Worm (Caenorhabditis elegans) whole organism, early embryonic: Measurements from ENCODE around the gene C50C3.19.

ENCODE experiments used
- B0310.2 ChIP-seq: sonication (generic microtip); optimal IDR thresholded peaks from 2 replicates; lab custom pipeline; 2016; ENCODE audit warnings: mild to moderate bottlenecking, missing genetic modification characterization, missing compliant biosample characterization
- F13C5.2 ChIP-seq: sonication (generic microtip); optimal IDR thresholded peaks from 2 replicates; lab custom pipeline; 2017; ENCODE audit warnings: mild to moderate bottlenecking, missing genetic modification characterization, inconsistent platforms, missing compliant biosample characterization
- aly-1 ChIP-seq: sonication (generic microtip); optimal IDR thresholded peaks from 2 replicates; lab custom pipeline; 2016; ENCODE audit warnings: missing genetic modification characterization, missing compliant biosample characterization
- ama-1 ChIP-seq: fragments of 150-350 bp; optimal IDR thresholded peaks from 2 replicates; lab custom pipeline; 2014
- ceh-13 ChIP-seq: fragments of 200-800 bp; sonication (Bioruptor generic); optimal IDR thresholded peaks from 2 replicates; lab custom pipeline; 2018; ENCODE audit warnings: mild to moderate bottlenecking, missing genetic modification characterization, missing compliant biosample characterization
- ceh-36 ChIP-seq: sonication (generic microtip); optimal IDR thresholded peaks from 2 replicates; lab custom pipeline; 2016; ENCODE audit warnings: missing genetic modification characterization, inconsistent platforms, missing compliant biosample characterization
- ets-7 ChIP-seq: sonication (generic microtip); optimal IDR thresholded peaks from 2 replicates; lab custom pipeline; 2016; ENCODE audit warnings: missing genotype, missing genetic modification characterization, missing compliant biosample characterization
- flt-1 ChIP-seq: fragments of 200-800 bp; sonication (Bioruptor generic); IDR thresholded peaks from 2 replicates; pipeline ENCODE4 v1.3.6; 2022; ENCODE audit warnings: missing genetic modification characterization, missing compliant biosample characterization
- hmbx-1 ChIP-seq: sonication (generic microtip); optimal IDR thresholded peaks from 2 replicates; lab custom pipeline; 2016; ENCODE audit warnings: mild to moderate bottlenecking, missing genetic modification characterization, missing compliant biosample characterization
- hmg-4 ChIP-seq: fragments of 200-800 bp; sonication (Bioruptor generic); optimal IDR thresholded peaks from 2 replicates; lab custom pipeline; 2018; ENCODE audit warnings: mild to moderate bottlenecking, missing genetic modification characterization, missing compliant biosample characterization
- hnd-1 ChIP-seq: sonication (generic microtip); optimal IDR thresholded peaks from 2 replicates; lab custom pipeline; 2016; ENCODE audit warnings: missing genetic modification characterization, missing compliant biosample characterization
- pes-1 ChIP-seq: fragments of 200-800 bp; sonication (Bioruptor generic); IDR thresholded peaks from 2 replicates; pipeline ENCODE4 v1.3.6; 2022; ENCODE audit warnings: missing genetic modification reagents, missing genetic modification characterization, missing compliant biosample characterization
- scrt-1 ChIP-seq: fragments of 200-800 bp; sonication (Bioruptor generic); IDR thresholded peaks from 2 replicates; pipeline ENCODE4 v1.3.6; 2022; ENCODE audit warnings: missing genetic modification characterization, missing compliant biosample characterization
- sea-1 ChIP-seq: fragments of 200-800 bp; sonication (Bioruptor generic); conservative IDR thresholded peaks from 2 replicates; pipeline ENCODE4 v1.3.6; 2022; ENCODE audit warnings: missing genetic modification characterization, missing compliant biosample characterization
- tbx-11 ChIP-seq: fragments of 200-800 bp; sonication (Bioruptor generic); IDR thresholded peaks from 2 replicates; pipeline ENCODE4 v1.3.6; 2022; ENCODE audit warnings: missing genetic modification characterization, missing compliant biosample characterization
- tbx-37 ChIP-seq: fragments of 200-800 bp; sonication (Bioruptor generic); conservative IDR thresholded peaks from 2 replicates; pipeline ENCODE4 v1.3.6; 2022; ENCODE audit warnings: missing genetic modification reagents, missing genetic modification characterization, missing compliant biosample characterization
- tra-4 ChIP-seq: sonication (generic microtip); optimal IDR thresholded peaks from 2 replicates; lab custom pipeline; 2017; ENCODE audit warnings: missing genetic modification characterization, missing compliant biosample characterization

C50C3.19 gene

ce11 chrIII:8190505-8190904 is at the start of gene C50C3.19:
Gene C50C3.19 (plus strand): TSS chrIII:8190805.
- TF ChIP-seq tra-4 (tag; lab: Kevin White, UChicago) (no peak), tbx-37 (no peak), scrt-1 (no peak), flt-1 (GFP tag; lab: Robert Waterston, UW) (no peak), aly-1 (tag; lab: Kevin White, UChicago) (no peak)

DNA sequence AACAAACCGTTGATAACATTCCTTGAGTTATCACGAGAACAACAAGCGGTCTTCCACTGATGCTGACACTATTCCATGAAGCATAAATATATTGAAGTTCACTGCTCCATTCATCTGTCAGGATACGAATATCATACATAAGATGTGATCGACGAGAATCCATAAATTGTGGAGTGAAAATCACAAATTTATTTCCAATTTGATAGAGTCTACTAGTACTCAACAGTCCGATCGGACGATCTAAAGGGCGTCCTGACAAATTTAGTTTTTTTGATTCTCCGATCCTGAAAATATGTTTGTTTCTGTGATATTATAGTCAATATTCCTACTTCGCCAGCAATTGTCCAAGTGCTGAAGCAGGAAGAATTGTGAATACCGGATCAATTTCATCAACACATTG is 48.4 kb upstream of the C50C3.19 start:
- no peak for TF ChIP-seq ceh-13 (GFP tag; lab: Kevin White, UChicago)
- TF ChIP-seq tra-4 (tag; lab: Kevin White, UChicago) = no peak
- TF ChIP-seq hmbx-1 (tag; lab: Kevin White, UChicago) = no peak
- no peak for TF ChIP-seq tbx-11 (GFP tag; lab: Robert Waterston, UW)
- TF ChIP-seq hnd-1 (tag; lab: Kevin White, UChicago) = no peak
- TF ChIP-seq B0310.2 (tag; lab: Kevin White, UChicago) = no peak
- no peak for TF ChIP-seq ama-1 (lab: Kevin White, UChicago)
- no peak for TF ChIP-seq hmg-4 (GFP tag; lab: Kevin White, UChicago)
- TF ChIP-seq pes-1 (GFP tag; lab: Robert Waterston, UW) = no peak
- no peak for TF ChIP-seq flt-1 (GFP tag; lab: Robert Waterston, UW)
- no peak for TF ChIP-seq sea-1
- TF ChIP-seq tbx-37 = no peak

ce11 chrIII:8144574-8145065 is 46.0 kb upstream of the C50C3.19 start, which contains the start of the genes C14B9.8 and mrpl-18:
Gene C14B9.8 (minus strand): TSS chrIII:8144629.
Gene mrpl-18 (plus strand): TSS chrIII:8145015.
- TF ChIP-seq ceh-13 (GFP tag; lab: Kevin White, UChicago) (no peak), aly-1 (tag; lab: Kevin White, UChicago) (no peak), hmg-4 (GFP tag; lab: Kevin White, UChicago) (no peak), B0310.2 (tag; lab: Kevin White, UChicago) (no peak), F13C5.2 (tag; lab: Kevin White, UChicago) (no peak), ets-7 (tag; lab: Kevin White, UChicago) (peak; percentile 38), sea-1 (no peak), hmbx-1 (tag; lab: Kevin White, UChicago) (no peak), ama-1 (lab: Kevin White, UChicago) (no peak), pes-1 (GFP tag; lab: Robert Waterston, UW) (no peak; the same call in 1 of the 2 replicates), ceh-36 (no peak), scrt-1 (no peak), tbx-37 (peak; percentile 74)

- no peak for TF ChIP-seq flt-1 (GFP tag; lab: Robert Waterston, UW)
- TF ChIP-seq ceh-36 = no peak
- TF ChIP-seq ama-1 (lab: Kevin White, UChicago) = no peak
- TF ChIP-seq F13C5.2 (tag; lab: Kevin White, UChicago) = no peak
These were observed 44.6 kb upstream of the C50C3.19 start for ce11 chrIII:8145971-8146370.

ce11 chrIII:8148751-8149150 is 41.9 kb upstream of the C50C3.19 start, which contains the start of gene D2007.2:
Gene D2007.2 (plus strand): TSS chrIII:8148963.
- no peak for TF ChIP-seq aly-1 (tag; lab: Kevin White, UChicago)
- no peak for TF ChIP-seq tbx-11 (GFP tag; lab: Robert Waterston, UW)
- TF ChIP-seq hnd-1 (tag; lab: Kevin White, UChicago) = no peak

DNA sequence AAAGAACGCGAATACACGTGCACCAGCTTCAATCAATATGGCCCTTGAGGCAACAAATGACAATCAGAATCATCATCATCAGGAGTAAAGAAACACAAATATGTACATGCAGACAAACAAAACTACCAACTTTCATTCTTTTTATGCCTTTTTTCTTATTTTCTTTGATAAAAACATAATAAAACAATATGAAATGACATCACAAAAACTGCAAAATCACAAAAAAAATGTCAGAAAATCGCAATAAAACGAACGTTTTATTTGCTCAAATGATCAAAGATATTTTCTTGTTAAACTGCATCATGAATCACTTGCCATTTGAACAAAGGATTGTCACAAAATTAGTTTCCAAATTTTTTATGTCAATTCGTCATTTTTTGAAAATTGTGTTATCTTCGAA is 36.2 kb upstream of the C50C3.19 start:
- no peak for TF ChIP-seq ama-1 (lab: Kevin White, UChicago)
- TF ChIP-seq sea-1 = no peak
- no peak for TF ChIP-seq F13C5.2 (tag; lab: Kevin White, UChicago)
- no peak for TF ChIP-seq hmbx-1 (tag; lab: Kevin White, UChicago)
- no peak for TF ChIP-seq B0310.2 (tag; lab: Kevin White, UChicago)
- TF ChIP-seq pes-1 (GFP tag; lab: Robert Waterston, UW) = no peak
- TF ChIP-seq hnd-1 (tag; lab: Kevin White, UChicago) = no peak
- TF ChIP-seq flt-1 (GFP tag; lab: Robert Waterston, UW) = no peak
- TF ChIP-seq ceh-36 = no peak
- no peak for TF ChIP-seq aly-1 (tag; lab: Kevin White, UChicago)
- TF ChIP-seq tbx-37 = no peak
- TF ChIP-seq scrt-1 = no peak

ce11 chrIII:8155166-8155565 is 35.4 kb upstream of the C50C3.19 start, which contains the start of gene D2007.1:
Gene D2007.1 (plus strand): TSS chrIII:8155466.
- no peak for TF ChIP-seq tbx-37
- TF ChIP-seq tra-4 (tag; lab: Kevin White, UChicago) = no peak
- TF ChIP-seq sea-1 = no peak
- no peak for TF ChIP-seq ceh-13 (GFP tag; lab: Kevin White, UChicago)
- TF ChIP-seq hmg-4 (GFP tag; lab: Kevin White, UChicago) = no peak
- no peak for TF ChIP-seq scrt-1
- TF ChIP-seq hnd-1 (tag; lab: Kevin White, UChicago) = no peak
- TF ChIP-seq ets-7 (tag; lab: Kevin White, UChicago) = no peak
- TF ChIP-seq ceh-36 = no peak
- no peak for TF ChIP-seq pes-1 (GFP tag; lab: Robert Waterston, UW)
- no peak for TF ChIP-seq aly-1 (tag; lab: Kevin White, UChicago)
- TF ChIP-seq tbx-11 (GFP tag; lab: Robert Waterston, UW) = no peak
- no peak for TF ChIP-seq F13C5.2 (tag; lab: Kevin White, UChicago)
- TF ChIP-seq hmbx-1 (tag; lab: Kevin White, UChicago) = no peak
- no peak for TF ChIP-seq B0310.2 (tag; lab: Kevin White, UChicago)
- no peak for TF ChIP-seq ama-1 (lab: Kevin White, UChicago)
- no peak for TF ChIP-seq flt-1 (GFP tag; lab: Robert Waterston, UW)
